Worm (Caenorhabditis elegans) whole organism, young adult: ENCODE measurements around the gene dars-2.

Experiments used
- B0336.3 ChIP-seq: fragments of 200-800 bp; sonication (Bioruptor generic); IDR thresholded peaks from 2 replicates; pipeline ENCODE4 v1.3.6; 2022; ENCODE audit warnings: missing genetic modification characterization, missing compliant biosample characterization
- C17E4.6 ChIP-seq: fragments of 200-800 bp; sonication (Bioruptor generic); IDR thresholded peaks from 2 replicates; pipeline ENCODE4 v1.3.6; 2022; ENCODE audit warnings: missing genetic modification reagents, missing genetic modification characterization, missing compliant biosample characterization
- F10E7.11 ChIP-seq: sonication (generic microtip); optimal IDR thresholded peaks from 2 replicates; lab custom pipeline; 2017; ENCODE audit warnings: mild to moderate bottlenecking, missing genetic modification characterization, moderate library complexity, missing compliant biosample characterization
- F22D6.2 ChIP-seq: sonication (generic microtip); optimal IDR thresholded peaks from 2 replicates; lab custom pipeline; 2016; ENCODE audit warnings: mild to moderate bottlenecking, missing genetic modification characterization, missing compliant biosample characterization
- F55B11.4 ChIP-seq: sonication (generic microtip); optimal IDR thresholded peaks from 2 replicates; lab custom pipeline; 2016; ENCODE audit warnings: missing compliant biosample characterization, missing genetic modification characterization, borderline replicate concordance; ENCODE audit not compliant: insufficient read depth
- F57C9.4 ChIP-seq: sonication (generic microtip); optimal IDR thresholded peaks from 2 replicates; lab custom pipeline; 2017; ENCODE audit warnings: mild to moderate bottlenecking, missing genetic modification characterization, missing compliant biosample characterization
- Y53G8AR.9 ChIP-seq: fragments of 200-800 bp; sonication (Bioruptor generic); conservative IDR thresholded peaks from 2 replicates; pipeline ENCODE4 v1.3.6; 2022; ENCODE audit warnings: missing genetic modification reagents, missing genetic modification characterization, missing compliant biosample characterization
- Y67H2A.10 ChIP-seq: fragments of 200-800 bp; sonication (Bioruptor generic); conservative IDR thresholded peaks from 2 replicates; pipeline ENCODE4 v1.3.6; 2022; ENCODE audit warnings: missing genetic modification reagents, missing genetic modification characterization, missing compliant biosample characterization
- ZK185.1 ChIP-seq: sonication (generic microtip); optimal IDR thresholded peaks from 2 replicates; lab custom pipeline; 2016; ENCODE audit warnings: mild to moderate bottlenecking, missing genetic modification characterization, missing compliant biosample characterization; ENCODE audit not compliant: poor library complexity, severe bottlenecking
- akir-1 ChIP-seq: fragments of 200-800 bp; sonication (Bioruptor generic); optimal IDR thresholded peaks from 2 replicates; lab custom pipeline; 2018; ENCODE audit warnings: mild to moderate bottlenecking, missing genetic modification characterization, moderate library complexity, missing compliant biosample characterization
- aptf-3 ChIP-seq: fragments of 200-800 bp; sonication (Bioruptor generic); IDR thresholded peaks from 2 replicates; pipeline ENCODE4 v1.3.6; 2022; ENCODE audit warnings: missing genetic modification characterization, missing compliant biosample characterization
- attf-3 ChIP-seq: fragments of 200-800 bp; sonication (Bioruptor generic); conservative IDR thresholded peaks from 2 replicates; pipeline ENCODE4 v1.3.6; 2022; ENCODE audit warnings: missing genetic modification reagents, missing genetic modification characterization, missing compliant biosample characterization
- attf-5 ChIP-seq: fragments of 200-800 bp; sonication (Bioruptor generic); optimal IDR thresholded peaks from 2 replicates; lab custom pipeline; 2018; ENCODE audit warnings: mild to moderate bottlenecking, missing genetic modification characterization, missing compliant biosample characterization
- attf-6 ChIP-seq: fragments of 200-800 bp; sonication (Bioruptor generic); IDR thresholded peaks from 2 replicates; pipeline ENCODE4 v1.3.6; 2022; ENCODE audit warnings: missing genetic modification reagents, missing genetic modification characterization, missing compliant biosample characterization
- cebp-1 ChIP-seq, 2 experiments: fragments of 200-800 bp in 1 of 2; sonication (Bioruptor generic) in 1 of 2; sonication (generic microtip) in 1 of 2; IDR thresholded peaks in 1 of 2; optimal IDR thresholded peaks in 1 of 2; 2 replicates each; pipeline versions ENCODE4 v1.3.6 to Lab custom; 2017 to 2022; ENCODE audit warnings: missing compliant biosample characterization in 2 of 2, missing genetic modification characterization in 2 of 2, mild to moderate bottlenecking in 1 of 2, missing genetic modification reagents in 1 of 2, moderate library complexity in 1 of 2
- die-1 ChIP-seq: sonication (generic microtip); optimal IDR thresholded peaks from 2 replicates; lab custom pipeline; 2016; ENCODE audit warnings: missing genotype, mild to moderate bottlenecking, missing genetic modification characterization, missing compliant biosample characterization
- efl-1 ChIP-seq: fragments of 150-350 bp; optimal IDR thresholded peaks from 2 replicates; lab custom pipeline; 2014; ENCODE audit warnings: missing biosample characterization, missing genetic modification reagents, missing genetic modification characterization
- egrh-3 ChIP-seq: fragments of 200-800 bp; sonication (Bioruptor generic); IDR thresholded peaks from 2 replicates; pipeline ENCODE4 v1.3.6; 2022; ENCODE audit warnings: missing genetic modification reagents, missing genetic modification characterization, missing compliant biosample characterization
- ekl-4 ChIP-seq: fragments of 200-800 bp; sonication (Bioruptor generic); IDR thresholded peaks from 2 replicates; pipeline ENCODE4 v1.3.6; 2022; ENCODE audit warnings: missing genetic modification reagents, missing genetic modification characterization, missing compliant biosample characterization
- ets-4 ChIP-seq: fragments of 200-800 bp; sonication (Bioruptor generic); optimal IDR thresholded peaks from 2 replicates; lab custom pipeline; 2018; ENCODE audit warnings: mild to moderate bottlenecking, missing genetic modification characterization, missing compliant biosample characterization
- hmg-1.2 ChIP-seq: fragments of 200-800 bp; sonication (Bioruptor generic); IDR thresholded peaks from 2 replicates; pipeline ENCODE4 v1.3.6; 2022; ENCODE audit warnings: missing genetic modification reagents, missing genetic modification characterization, missing compliant biosample characterization
- hmg-20 ChIP-seq: fragments of 200-800 bp; sonication (Bioruptor generic); IDR thresholded peaks from 2 replicates; pipeline ENCODE4 v1.3.6; 2022; ENCODE audit warnings: missing genetic modification reagents, missing genetic modification characterization, missing compliant biosample characterization
- hsf-1 ChIP-seq: fragments of 200-800 bp; sonication (Bioruptor generic); IDR thresholded peaks from 2 replicates; pipeline ENCODE4 v1.3.6; 2022; ENCODE audit warnings: missing genetic modification reagents, missing genetic modification characterization, missing compliant biosample characterization
- let-526 ChIP-seq: fragments of 200-800 bp; sonication (Bioruptor generic); IDR thresholded peaks from 2 replicates; pipeline ENCODE4 v1.3.6; 2022; ENCODE audit warnings: missing genetic modification reagents, missing genetic modification characterization, missing compliant biosample characterization
- lin-40 ChIP-seq: sonication (generic microtip); optimal IDR thresholded peaks from 2 replicates; lab custom pipeline; 2016; ENCODE audit warnings: missing genetic modification characterization, mild to moderate bottlenecking, missing compliant biosample characterization, missing genotype, missing genetic modification reagents
- lin-54 ChIP-seq: fragments of 200-800 bp; sonication (Bioruptor generic); optimal IDR thresholded peaks from 2 replicates; lab custom pipeline; 2018; ENCODE audit warnings: mild to moderate bottlenecking, missing genetic modification characterization, missing compliant biosample characterization
- madf-6 ChIP-seq: fragments of 200-800 bp; sonication (Bioruptor generic); IDR thresholded peaks from 2 replicates; pipeline ENCODE4 v1.3.6; 2022; ENCODE audit warnings: missing genetic modification reagents, missing genetic modification characterization, missing compliant biosample characterization
- mel-28 ChIP-seq: sonication (generic microtip); optimal IDR thresholded peaks from 2 replicates; lab custom pipeline; 2016; ENCODE audit warnings: borderline replicate concordance, mild to moderate bottlenecking, missing genetic modification characterization, missing compliant biosample characterization
- nfya-1 ChIP-seq: sonication (generic microtip); optimal IDR thresholded peaks from 2 replicates; lab custom pipeline; 2017; ENCODE audit warnings: antibody characterized with exemption, missing compliant biosample characterization, missing genetic modification characterization, borderline replicate concordance; ENCODE audit not compliant: insufficient read depth
- nfya-2 ChIP-seq: fragments of 200-800 bp; sonication (Bioruptor generic); IDR thresholded peaks from 2 replicates; pipeline ENCODE4 v1.3.6; 2022; ENCODE audit warnings: missing genetic modification reagents, missing genetic modification characterization, missing compliant biosample characterization
- nhr-179 ChIP-seq: sonication (generic microtip); optimal IDR thresholded peaks from 2 replicates; lab custom pipeline; 2016; ENCODE audit warnings: mild to moderate bottlenecking, missing genetic modification characterization, missing compliant biosample characterization
- nhr-80 ChIP-seq: sonication (generic microtip); optimal IDR thresholded peaks from 2 replicates; lab custom pipeline; 2016; ENCODE audit warnings: missing genetic modification characterization, missing compliant biosample characterization
- nhr-90 ChIP-seq: sonication (generic microtip); optimal IDR thresholded peaks from 2 replicates; lab custom pipeline; 2016; ENCODE audit warnings: missing genotype, mild to moderate bottlenecking, missing genetic modification characterization, missing compliant biosample characterization
- rpc-1 ChIP-seq, 2 experiments: fragments of 150-350 bp in 1 of 2; sonication (generic microtip) in 1 of 2; optimal IDR thresholded peaks; 2 replicates each; lab custom pipeline; 2014 to 2018; ENCODE audit warnings: missing biosample characterization in 1 of 2, missing genetic modification characterization in 1 of 2, missing genetic modification reagents in 1 of 2, missing genotype in 1 of 2
- snpc-1.1 ChIP-seq: sonication (generic microtip); optimal IDR thresholded peaks from 2 replicates; lab custom pipeline; 2017; ENCODE audit warnings: missing genetic modification characterization, mild to moderate bottlenecking, missing compliant biosample characterization, antibody characterized with exemption, moderate library complexity, missing genotype, missing genetic modification reagents; ENCODE audit not compliant: insufficient read depth
- tbp1 ChIP-seq: fragments of 200-800 bp; sonication (Bioruptor generic); optimal IDR thresholded peaks from 2 replicates; lab custom pipeline; 2018; ENCODE audit warnings: mild to moderate bottlenecking, missing genetic modification characterization, missing compliant biosample characterization
- tlf-1 ChIP-seq: fragments of 200-800 bp; sonication (Bioruptor generic); optimal IDR thresholded peaks from 2 replicates; lab custom pipeline; 2018; ENCODE audit warnings: mild to moderate bottlenecking, missing genetic modification characterization, missing compliant biosample characterization
- xnd-1 ChIP-seq: sonication (generic microtip); optimal IDR thresholded peaks from 2 replicates; lab custom pipeline; 2016; ENCODE audit warnings: missing genotype, missing genetic modification reagents, missing genetic modification characterization, missing compliant biosample characterization
- ztf-22 ChIP-seq: fragments of 200-800 bp; sonication (Bioruptor generic); optimal IDR thresholded peaks from 2 replicates; lab custom pipeline; 2018; ENCODE audit warnings: mild to moderate bottlenecking, missing genetic modification characterization, moderate library complexity, missing compliant biosample characterization
- ztf-26 ChIP-seq: sonication (generic microtip); optimal IDR thresholded peaks from 2 replicates; lab custom pipeline; 2017; ENCODE audit warnings: missing genetic modification characterization, missing compliant biosample characterization

The dars-2 gene

DNA sequence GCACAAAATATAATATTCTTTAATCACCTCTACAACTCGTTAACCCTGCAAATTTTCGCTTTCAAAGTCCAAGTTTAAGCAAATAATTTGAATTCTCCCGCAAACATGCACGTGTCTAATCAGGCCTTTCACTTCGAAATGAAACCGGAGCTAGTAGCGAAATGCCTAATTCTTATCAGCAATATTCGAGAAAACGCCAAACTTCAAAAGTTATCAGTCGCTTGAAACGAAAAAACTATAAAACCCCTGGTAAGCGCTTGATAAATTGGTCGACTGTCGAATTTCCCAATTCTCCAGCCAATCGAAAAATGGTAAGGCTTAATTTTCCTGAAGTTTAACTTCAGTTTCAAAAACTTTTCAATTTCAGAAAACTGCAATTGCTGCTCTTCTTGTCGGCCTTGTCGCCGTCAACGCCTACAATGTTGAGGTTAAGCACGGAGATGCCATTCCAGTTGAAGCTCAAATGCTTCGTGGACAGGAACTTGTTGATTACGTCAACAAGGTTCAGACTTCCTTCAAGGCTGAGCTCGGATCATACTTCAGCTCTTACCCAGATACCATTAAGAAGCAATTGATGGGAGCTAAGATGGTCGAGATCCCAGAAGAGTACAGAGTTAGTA lies 45.6 kb upstream of the dars-2 start, which contains the start of gene cpr-9:
TSS of gene cpr-9 (plus strand) at position 188 of the 620 bp plus-strand sequence.
- peak; percentile 8 for TF ChIP-seq ztf-22 (GFP tag; lab: Kevin White, UChicago)
- TF ChIP-seq F10E7.11 (tag; lab: Kevin White, UChicago): no peak
- no peak for TF ChIP-seq F22D6.2 (tag; lab: Kevin White, UChicago)
- TF ChIP-seq Y53G8AR.9: 0 out of 2 replicates have a peak, but pooled peaks have one; percentile 11
- TF ChIP-seq C17E4.6: no peak
- peak; percentile 40; the same call in 1 of the 2 replicates for TF ChIP-seq ekl-4 (GFP tag; lab: Robert Waterston, UW)
- TF ChIP-seq nhr-80 (tag; lab: Kevin White, UChicago): peak; percentile 21
- no peak for TF ChIP-seq ztf-26
- TF ChIP-seq ZK185.1 (tag; lab: Kevin White, UChicago): peak; percentile 13
- no peak for TF ChIP-seq mel-28 (tag; lab: Kevin White, UChicago)
- no peak for TF ChIP-seq nhr-179 (tag; lab: Kevin White, UChicago)
- no peak for TF ChIP-seq snpc-1.1 (tag; lab: Kevin White, UChicago)
- no peak for TF ChIP-seq aptf-3
- TF ChIP-seq tbp1 (GFP tag; lab: Kevin White, UChicago): peak; percentile 1
- peak; percentile 10 for TF ChIP-seq lin-40 (tag; lab: Kevin White, UChicago)
- TF ChIP-seq B0336.3 (GFP tag; lab: Robert Waterston, UW): peak; percentile 10; the same call in 1 of the 2 replicates
- no peak for TF ChIP-seq hsf-1 (GFP tag; lab: Robert Waterston, UW)
- no peak for TF ChIP-seq rpc-1 (optimal IDR thresholded peaks at IDR 0.05; lab: Kevin White, UChicago)
- no peak for TF ChIP-seq rpc-1 (tag; optimal IDR thresholded peaks at IDR 0.05; lab: Kevin White, UChicago)
- no peak for TF ChIP-seq nfya-2 (GFP tag; lab: Robert Waterston, UW)
- TF ChIP-seq egrh-3 (GFP tag; lab: Robert Waterston, UW): no peak
- TF ChIP-seq tlf-1 (GFP tag; lab: Kevin White, UChicago): no peak
- no peak for TF ChIP-seq akir-1
- no peak for TF ChIP-seq nhr-90 (tag; lab: Kevin White, UChicago)
- TF ChIP-seq xnd-1: no peak
- TF ChIP-seq madf-6: no peak
- peak; percentile 22 for TF ChIP-seq ets-4
- no peak for TF ChIP-seq Y67H2A.10 (GFP tag; lab: Robert Waterston, UW)
- 0 out of 2 replicates have a peak, but pooled peaks have one; percentile 6 for TF ChIP-seq hmg-1.2 (GFP tag; lab: Robert Waterston, UW)
- TF ChIP-seq lin-54 (GFP tag; lab: Kevin White, UChicago): peak; percentile 13
- TF ChIP-seq efl-1: no peak
- TF ChIP-seq die-1: no peak
- no peak for TF ChIP-seq attf-5
- TF ChIP-seq nfya-1 (tag; lab: Kevin White, UChicago): no peak
- no peak for TF ChIP-seq attf-6
- TF ChIP-seq attf-3: no peak
- no peak for TF ChIP-seq F57C9.4 (tag; lab: Kevin White, UChicago)
- no peak for TF ChIP-seq hmg-20 (GFP tag; lab: Robert Waterston, UW)
- no peak for TF ChIP-seq F55B11.4
- peak; percentile 54; the same call in 1 of the 2 replicates for TF ChIP-seq let-526 (GFP tag; lab: Robert Waterston, UW)
- no peak for TF ChIP-seq cebp-1 (GFP tag; IDR thresholded peaks at IDR 0.05; lab: Robert Waterston, UW)
- TF ChIP-seq cebp-1 (tag; optimal IDR thresholded peaks at IDR 0.05; lab: Kevin White, UChicago): peak; percentile 24
